Fruit fly (Drosophila melanogaster) whole organism, embryonic: ENCODE measurements around the gene SkpE.

Experiments used
- Atf-2 ChIP-seq: fragments of 200-800 bp; sonication (Bioruptor generic); optimal IDR thresholded peaks from 2 replicates; lab custom pipeline; 2016; ENCODE audit warnings: missing biosample characterization, missing genetic modification characterization
- Atf3 ChIP-seq: fragments of 200-800 bp; sonication (Bioruptor generic); optimal IDR thresholded peaks from 3 replicates; lab custom pipeline; 2016; ENCODE audit warnings: missing biosample characterization, missing genetic modification characterization
- B-H1 ChIP-seq: fragments of 200-800 bp; sonication (Bioruptor generic); IDR thresholded peaks from 3 replicates; pipeline ENCODE4 v1.3.6; 2022; ENCODE audit warnings: missing biosample characterization, missing genetic modification characterization
- Blimp-1 ChIP-seq: fragments of 200-800 bp; sonication (Bioruptor generic); optimal IDR thresholded peaks from 3 replicates; lab custom pipeline; 2018; ENCODE audit warnings: missing biosample characterization, missing genetic modification characterization, mild to moderate bottlenecking, moderate library complexity, missing genetic modification reagents
- CG10979 ChIP-seq: fragments of 200-800 bp; sonication (Bioruptor generic); optimal IDR thresholded peaks from 2 replicates; lab custom pipeline; 2018; ENCODE audit warnings: missing biosample characterization, mild to moderate bottlenecking, missing genetic modification characterization, moderate library complexity
- CG11456 ChIP-seq: fragments of 200-800 bp; sonication (Bioruptor generic); IDR thresholded peaks from 3 replicates; pipeline ENCODE4 v1.3.6; 2022; ENCODE audit warnings: missing biosample characterization, missing genetic modification characterization
- CG11504 ChIP-seq: fragments of 200-800 bp; sonication (Bioruptor generic); optimal IDR thresholded peaks from 3 replicates; lab custom pipeline; 2019; ENCODE audit warnings: missing biosample characterization, mild to moderate bottlenecking, missing genetic modification characterization, moderate library complexity
- CG11695 ChIP-seq: fragments of 200-800 bp; sonication (Bioruptor generic); IDR thresholded peaks from 3 replicates; pipeline ENCODE4 v1.3.6; 2022; ENCODE audit warnings: missing biosample characterization, missing genetic modification characterization
- CG12942 ChIP-seq: fragments of 200-800 bp; sonication (Bioruptor generic); optimal IDR thresholded peaks from 3 replicates; lab custom pipeline; 2016; ENCODE audit warnings: missing biosample characterization, missing genetic modification characterization
- CG13287 ChIP-seq: fragments of 200-800 bp; sonication (Bioruptor generic); IDR thresholded peaks from 2 replicates; pipeline ENCODE4 v1.3.6; 2022; ENCODE audit warnings: missing biosample characterization, missing genetic modification characterization; ENCODE audit not compliant: partially characterized antibody
- CG1603 ChIP-seq: fragments of 200-800 bp; sonication (Bioruptor generic); optimal IDR thresholded peaks from 2 replicates; lab custom pipeline; 2019; ENCODE audit warnings: missing biosample characterization, mild to moderate bottlenecking, missing genetic modification characterization, moderate library complexity
- CG1647 ChIP-seq: fragments of 200-800 bp; sonication (Bioruptor generic); optimal IDR thresholded peaks from 3 replicates; lab custom pipeline; 2016; ENCODE audit warnings: missing biosample characterization, missing genetic modification characterization
- CG1792 ChIP-seq: fragments of 200-800 bp; sonication (Bioruptor generic); optimal IDR thresholded peaks from 2 replicates; lab custom pipeline; 2016; ENCODE audit warnings: missing biosample characterization, missing genetic modification characterization
- CG2202 ChIP-seq: fragments of 200-800 bp; sonication (Bioruptor generic); optimal IDR thresholded peaks from 2 replicates; lab custom pipeline; 2018; ENCODE audit warnings: missing biosample characterization, mild to moderate bottlenecking, missing genetic modification characterization
- CG31441 ChIP-seq: fragments of 200-800 bp; sonication (Bioruptor generic); IDR thresholded peaks from 2 replicates; pipeline ENCODE4 v1.3.6; 2022; ENCODE audit warnings: missing biosample characterization, missing genetic modification characterization
- CG3407 ChIP-seq: fragments of 200-800 bp; sonication (Bioruptor generic); optimal IDR thresholded peaks from 2 replicates; lab custom pipeline; 2018; ENCODE audit warnings: missing biosample characterization, mild to moderate bottlenecking, missing genetic modification characterization
- CG34224 ChIP-seq: fragments of 200-800 bp; sonication (Bioruptor generic); IDR thresholded peaks from 3 replicates; pipeline ENCODE4 v1.3.6; 2022; ENCODE audit warnings: missing biosample characterization, missing genetic modification characterization; ENCODE audit not compliant: partially characterized antibody
- CG34376 ChIP-seq: fragments of 200-800 bp; sonication (Bioruptor generic); optimal IDR thresholded peaks from 2 replicates; lab custom pipeline; 2018; ENCODE audit warnings: missing biosample characterization, mild to moderate bottlenecking, missing genetic modification characterization
- CG4820 ChIP-seq: fragments of 200-800 bp; sonication (Bioruptor generic); optimal IDR thresholded peaks from 3 replicates; lab custom pipeline; 2016; ENCODE audit warnings: missing biosample characterization, missing genetic modification characterization
- CG4854 ChIP-seq: fragments of 200-800 bp; sonication (Bioruptor generic); optimal IDR thresholded peaks from 2 replicates; lab custom pipeline; 2016; ENCODE audit warnings: missing biosample characterization, missing genetic modification characterization, inconsistent platforms
- CG6689 ChIP-seq: fragments of 200-800 bp; sonication (Bioruptor generic); IDR thresholded peaks from 2 replicates; pipeline ENCODE4 v1.3.6; 2022; ENCODE audit warnings: missing biosample characterization, missing genetic modification characterization
- CG7786 ChIP-seq: fragments of 200-800 bp; sonication (Bioruptor generic); optimal IDR thresholded peaks from 2 replicates; lab custom pipeline; 2016; ENCODE audit warnings: missing biosample characterization, missing genetic modification characterization
- CG8924 ChIP-seq: fragments of 200-800 bp; optimal IDR thresholded peaks from 3 replicates; lab custom pipeline; 2019; ENCODE audit warnings: missing biosample characterization, mild to moderate bottlenecking, missing genetic modification characterization, moderate library complexity
- CG8944 ChIP-seq: fragments of 200-800 bp; sonication (Bioruptor generic); optimal IDR thresholded peaks from 3 replicates; lab custom pipeline; 2016; ENCODE audit warnings: missing biosample characterization, missing genetic modification characterization
- CrebB ChIP-seq: fragments of 200-800 bp; sonication (Bioruptor generic); optimal IDR thresholded peaks from 3 replicates; lab custom pipeline; 2018; ENCODE audit warnings: missing biosample characterization, mild to moderate bottlenecking, missing genetic modification characterization
- Fer3 ChIP-seq: fragments of 200-800 bp; sonication (Bioruptor generic); optimal IDR thresholded peaks from 2 replicates; lab custom pipeline; 2018; ENCODE audit warnings: missing biosample characterization, mild to moderate bottlenecking, missing genetic modification characterization, moderate library complexity
- NC2β ChIP-seq: fragments of 200-800 bp; sonication (Bioruptor generic); optimal IDR thresholded peaks from 2 replicates; lab custom pipeline; 2016; ENCODE audit warnings: missing biosample characterization, missing genetic modification characterization
- NK7.1 ChIP-seq: fragments of 200-800 bp; sonication (Bioruptor generic); optimal IDR thresholded peaks from 3 replicates; lab custom pipeline; 2016; ENCODE audit warnings: missing biosample characterization, missing genetic modification characterization
- TFAM ChIP-seq: fragments of 200-800 bp; sonication (Bioruptor generic); optimal IDR thresholded peaks from 2 replicates; lab custom pipeline; 2017; ENCODE audit warnings: missing biosample characterization, missing genetic modification characterization, inconsistent platforms
- Vsx1 ChIP-seq: fragments of 200-800 bp; sonication (Bioruptor generic); optimal IDR thresholded peaks from 2 replicates; lab custom pipeline; 2017; ENCODE audit warnings: missing biosample characterization, mild to moderate bottlenecking, missing genetic modification characterization, missing genetic modification reagents
- caup ChIP-seq: fragments of 200-800 bp; sonication (Bioruptor generic); optimal IDR thresholded peaks from 3 replicates; lab custom pipeline; 2017; ENCODE audit warnings: missing biosample characterization, mild to moderate bottlenecking, missing genetic modification characterization, moderate library complexity; ENCODE audit not compliant: severe bottlenecking
- chif ChIP-seq, 2 experiments: fragments of 200-800 bp; sonication (Bioruptor generic); optimal IDR thresholded peaks; 3 replicates each; lab custom pipeline; 2016; ENCODE audit warnings: missing biosample characterization in 2 of 2, missing genetic modification characterization in 2 of 2
- croc ChIP-seq: fragments of 200-800 bp; sonication (Bioruptor generic); conservative IDR thresholded peaks from 3 replicates; pipeline ENCODE4 v1.3.6; 2022; ENCODE audit warnings: missing biosample characterization, missing genetic modification characterization
- crol ChIP-seq: fragments of 200-800 bp; sonication (Bioruptor generic); IDR thresholded peaks from 2 replicates; pipeline ENCODE4 v1.3.6; 2022; ENCODE audit warnings: missing biosample characterization, missing genetic modification characterization
- dmrt11E ChIP-seq: fragments of 200-800 bp; sonication (Bioruptor generic); optimal IDR thresholded peaks from 3 replicates; lab custom pipeline; 2018; ENCODE audit warnings: missing biosample characterization, mild to moderate bottlenecking, missing genetic modification characterization, moderate library complexity
- exex ChIP-seq: fragments of 200-800 bp; sonication (Bioruptor generic); optimal IDR thresholded peaks from 4 replicates; lab custom pipeline; 2018; ENCODE audit warnings: missing biosample characterization, mild to moderate bottlenecking, missing genetic modification characterization, moderate library complexity
- gem ChIP-seq: fragments of 200-800 bp; sonication (Bioruptor generic); optimal IDR thresholded peaks from 2 replicates; lab custom pipeline; 2019; ENCODE audit warnings: missing biosample characterization, mild to moderate bottlenecking, missing genetic modification characterization, moderate library complexity
- gt ChIP-seq: fragments of 200-800 bp; sonication (Bioruptor generic); IDR thresholded peaks from 2 replicates; pipeline ENCODE4 v1.3.6; 2022; ENCODE audit warnings: missing biosample characterization, missing genetic modification characterization
- hth ChIP-seq: fragments of >200 bp; optimal IDR thresholded peaks from 2 replicates; lab custom pipeline; 2017; ENCODE audit warnings: inconsistent platforms
- jumu ChIP-seq: fragments of 200-800 bp; sonication (Bioruptor generic); optimal IDR thresholded peaks from 3 replicates; lab custom pipeline; 2016; ENCODE audit warnings: missing biosample characterization, missing genetic modification characterization
- lola ChIP-seq, 3 experiments: fragments of >200 bp in 2 of 3; fragments of 200-800 bp in 1 of 3; sonication (Bioruptor generic) in 1 of 3; optimal IDR thresholded peaks; 2 replicates each; lab custom pipeline; 2017 to 2019; ENCODE audit warnings: missing biosample characterization in 3 of 3, missing genetic modification characterization in 3 of 3, mild to moderate bottlenecking in 1 of 3, moderate library complexity in 1 of 3
- lov ChIP-seq, 2 experiments: fragments of 200-800 bp in 1 of 2; fragments of >200 bp in 1 of 2; sonication (Bioruptor generic) in 1 of 2; IDR thresholded peaks in 1 of 2; optimal IDR thresholded peaks in 1 of 2; 2 replicates in 1 of 2; 3 replicates in 1 of 2; pipeline versions ENCODE4 v1.3.6 to Lab custom; 2017 to 2022; ENCODE audit warnings: missing biosample characterization in 1 of 2, missing genetic modification characterization in 1 of 2
- odd ChIP-seq: fragments of 200-800 bp; sonication (Bioruptor generic); optimal IDR thresholded peaks from 2 replicates; lab custom pipeline; 2017; ENCODE audit warnings: missing biosample characterization, mild to moderate bottlenecking, missing genetic modification characterization
- peb ChIP-seq: fragments of 200-800 bp; sonication (Bioruptor generic); IDR thresholded peaks from 2 replicates; pipeline ENCODE4 v1.3.6; 2022; ENCODE audit warnings: missing biosample characterization, missing genetic modification characterization
- repo ChIP-seq: fragments of 200-800 bp; sonication (Bioruptor generic); optimal IDR thresholded peaks from 2 replicates; lab custom pipeline; 2016; ENCODE audit warnings: missing biosample characterization, missing genetic modification characterization
- ro ChIP-seq: fragments of 200-800 bp; sonication (Bioruptor generic); IDR thresholded peaks from 2 replicates; pipeline ENCODE4 v1.3.6; 2022; ENCODE audit warnings: missing biosample characterization, missing genetic modification characterization
- slbo ChIP-seq: fragments of 200-800 bp; sonication (Bioruptor generic); IDR thresholded peaks from 2 replicates; pipeline ENCODE4 v1.3.6; 2022; ENCODE audit warnings: missing biosample characterization, missing genetic modification characterization
- slp2 ChIP-seq: fragments of 200-800 bp; sonication (Bioruptor generic); optimal IDR thresholded peaks from 2 replicates; lab custom pipeline; 2016; ENCODE audit warnings: missing biosample characterization, missing genetic modification characterization
- sr ChIP-seq: fragments of 200-800 bp; sonication (Bioruptor generic); IDR thresholded peaks from 3 replicates; pipeline ENCODE4 v1.3.6; 2022; ENCODE audit warnings: missing biosample characterization, missing genetic modification characterization
- vfl ChIP-seq: fragments of 200-800 bp; sonication (Bioruptor generic); optimal IDR thresholded peaks from 2 replicates; lab custom pipeline; 2016; ENCODE audit warnings: missing biosample characterization, missing genetic modification characterization
- wor ChIP-seq: fragments of 200-800 bp; sonication (Bioruptor generic); IDR thresholded peaks from 2 replicates; pipeline ENCODE4 v1.3.6; 2022; ENCODE audit warnings: missing biosample characterization, missing genetic modification characterization
- yki ChIP-seq: fragments of >200 bp; optimal IDR thresholded peaks from 3 replicates; lab custom pipeline; 2018

The SkpE gene

dm6 chrX:19839067-19839466 is 15.2 kb upstream of the SkpE start (continued):
- peak; percentile 43 for TF ChIP-seq CG1603 (tag; lab: Kevin White, UChicago)
- TF ChIP-seq CG31441 (GFP tag; lab: Robert Waterston, UW) = no peak
- peak; percentile 30 for TF ChIP-seq CG2202 (tag; lab: Kevin White, UChicago)
- no peak for TF ChIP-seq yki
- TF ChIP-seq vfl = no peak
- TF ChIP-seq NK7.1 = no peak
- TF ChIP-seq dmrt11E = peak; percentile 40
- no peak for TF ChIP-seq peb
- TF ChIP-seq croc = no peak
- no peak for TF ChIP-seq gt (GFP tag; lab: Robert Waterston, UW)
- TF ChIP-seq CG6689 (GFP tag; lab: Robert Waterston, UW) = no peak
- TF ChIP-seq B-H1 (GFP tag; lab: Robert Waterston, UW) = no peak
- TF ChIP-seq Fer3 (tag; lab: Kevin White, UChicago) = no peak
- TF ChIP-seq CG11456 (GFP tag; lab: Robert Waterston, UW) = no peak
- TF ChIP-seq CG3407 (GFP tag; lab: Kevin White, UChicago) = peak; percentile 25
- no peak for TF ChIP-seq CG8924 (tag; lab: Kevin White, UChicago)
- peak; percentile 7 for TF ChIP-seq Atf3 (GFP tag; lab: Kevin White, UChicago)
- no peak for TF ChIP-seq CG34224 (GFP tag; lab: Robert Waterston, UW)
- TF ChIP-seq CG12942 (GFP tag; lab: Kevin White, UChicago) = no peak
- TF ChIP-seq CG13287 (GFP tag; lab: Robert Waterston, UW) = no peak
- peak; percentile 7 for TF ChIP-seq NC2β
- TF ChIP-seq wor (GFP tag; lab: Robert Waterston, UW) = no peak
- no peak for TF ChIP-seq CG34376 (GFP tag; lab: Kevin White, UChicago)
- no peak for TF ChIP-seq sr (GFP tag; lab: Robert Waterston, UW)
- no peak for TF ChIP-seq CG1647 (GFP tag; lab: Kevin White, UChicago)
- TF ChIP-seq hth = no peak
- TF ChIP-seq repo (GFP tag; lab: Kevin White, UChicago) = no peak
- TF ChIP-seq crol (GFP tag; lab: Robert Waterston, UW) = peak; percentile 57
- TF ChIP-seq CG4820 (GFP tag; lab: Kevin White, UChicago) = peak; percentile 17
- TF ChIP-seq CG11504 (tag; lab: Kevin White, UChicago) = no peak
- TF ChIP-seq exex = no peak
- peak in 1 of 2 experiments; percentile 32 for TF ChIP-seq chif (GFP tag; optimal IDR thresholded peaks at IDR 0.05; lab: Kevin White, UChicago)
- TF ChIP-seq CG4854 (GFP tag; lab: Kevin White, UChicago) = no peak
- TF ChIP-seq Vsx1 (GFP tag; lab: Kevin White, UChicago) = no peak
- peak; percentile 17 for TF ChIP-seq CG8944 (GFP tag; lab: Kevin White, UChicago)
- TF ChIP-seq odd = no peak
- peak; percentile 13 for TF ChIP-seq gem (tag; lab: Kevin White, UChicago)
- peak; percentile 13 for TF ChIP-seq Blimp-1 (GFP tag; lab: Kevin White, UChicago)
- TF ChIP-seq caup (GFP tag; lab: Kevin White, UChicago) = no peak
- no peak for TF ChIP-seq TFAM
- no peak for TF ChIP-seq CG11695 (GFP tag; lab: Robert Waterston, UW)
- no peak for TF ChIP-seq CG1792
- no peak for TF ChIP-seq slbo (GFP tag; lab: Robert Waterston, UW)
- no peak for TF ChIP-seq Atf-2
- TF ChIP-seq slp2 (GFP tag; lab: Kevin White, UChicago) = no peak
- no peak for TF ChIP-seq jumu (GFP tag; lab: Kevin White, UChicago)
- no peak for TF ChIP-seq CrebB (tag; lab: Kevin White, UChicago)
- no peak for TF ChIP-seq ro (GFP tag; lab: Robert Waterston, UW)
- TF ChIP-seq lov (optimal IDR thresholded peaks at IDR 0.05; lab: Kevin White, UChicago) = no peak
- TF ChIP-seq lov (GFP tag; IDR thresholded peaks at IDR 0.05; lab: Robert Waterston, UW) = no peak
- peak in 1 of 3 experiments; percentile 17 for TF ChIP-seq lola (GFP tag; optimal IDR thresholded peaks at IDR 0.05; lab: Kevin White, UChicago)
- TF ChIP-seq CG7786 = no peak
- TF ChIP-seq CG10979 (tag; lab: Kevin White, UChicago) = peak; percentile 19
